Fruit fly (Drosophila melanogaster) whole organism, embryonic: ENCODE data around the gene CG10116.

ENCODE experiments used
- BtbVII ChIP-seq: fragments of 200-800 bp; sonication (Bioruptor generic); optimal IDR thresholded peaks from 3 replicates; lab custom pipeline; 2017; ENCODE audit warnings: missing biosample characterization, mild to moderate bottlenecking, missing genetic modification characterization
- CG10543 ChIP-seq: fragments of 200-800 bp; sonication (Bioruptor generic); optimal IDR thresholded peaks from 3 replicates; lab custom pipeline; 2017; ENCODE audit warnings: missing biosample characterization, mild to moderate bottlenecking, missing genetic modification characterization, moderate library complexity
- CG12769 ChIP-seq: fragments of 200-800 bp; sonication (Bioruptor generic); optimal IDR thresholded peaks from 2 replicates; lab custom pipeline; 2019; ENCODE audit warnings: missing biosample characterization, mild to moderate bottlenecking, missing genetic modification characterization, moderate library complexity
- CG13894 ChIP-seq: fragments of 200-800 bp; sonication (Bioruptor generic); optimal IDR thresholded peaks from 3 replicates; lab custom pipeline; 2018; ENCODE audit warnings: missing biosample characterization, mild to moderate bottlenecking, missing genetic modification characterization, moderate library complexity
- CG14860 ChIP-seq: fragments of 200-800 bp; sonication (Bioruptor generic); IDR thresholded peaks from 3 replicates; pipeline ENCODE4 v1.3.6; 2022; ENCODE audit warnings: missing biosample characterization, missing genetic modification characterization; ENCODE audit not compliant: partially characterized antibody
- CG15696 ChIP-seq: fragments of 200-800 bp; sonication (Bioruptor generic); optimal IDR thresholded peaks from 2 replicates; lab custom pipeline; 2019; ENCODE audit warnings: missing biosample characterization, mild to moderate bottlenecking, missing genetic modification characterization, moderate library complexity
- CG17612 ChIP-seq: fragments of 200-800 bp; sonication (Bioruptor generic); IDR thresholded peaks from 2 replicates; pipeline ENCODE4 v1.3.6; 2022; ENCODE audit warnings: missing biosample characterization, missing genetic modification characterization
- CG33213 ChIP-seq: fragments of 200-800 bp; sonication (Bioruptor generic); optimal IDR thresholded peaks from 3 replicates; lab custom pipeline; 2016; ENCODE audit warnings: missing biosample characterization, missing genetic modification characterization
- CG4360 ChIP-seq: fragments of 200-800 bp; sonication (Bioruptor generic); IDR thresholded peaks from 2 replicates; pipeline ENCODE4 v1.3.6; 2022; ENCODE audit warnings: missing biosample characterization, missing genetic modification characterization
- CG43689 ChIP-seq: fragments of 200-800 bp; sonication (Bioruptor generic); IDR thresholded peaks from 2 replicates; pipeline ENCODE4 v1.3.6; 2022; ENCODE audit warnings: missing biosample characterization, missing genetic modification characterization
- CG6813 ChIP-seq: fragments of 200-800 bp; sonication (Bioruptor generic); optimal IDR thresholded peaks from 2 replicates; lab custom pipeline; 2017; ENCODE audit warnings: missing biosample characterization, missing genetic modification characterization, mild to moderate bottlenecking, moderate library complexity, missing genetic modification reagents
- CG8359 ChIP-seq: fragments of 200-800 bp; sonication (Bioruptor generic); optimal IDR thresholded peaks from 2 replicates; lab custom pipeline; 2017; ENCODE audit warnings: missing biosample characterization, mild to moderate bottlenecking, missing genetic modification characterization, borderline replicate concordance
- CG9437 ChIP-seq: fragments of 200-800 bp; sonication (Bioruptor generic); optimal IDR thresholded peaks from 2 replicates; lab custom pipeline; 2018; ENCODE audit warnings: missing biosample characterization, mild to moderate bottlenecking, missing genetic modification characterization
- CTCF ChIP-seq: fragments of 200-800 bp; sonication (Bioruptor generic); optimal IDR thresholded peaks from 2 replicates; lab custom pipeline; 2017; ENCODE audit warnings: missing biosample characterization, mild to moderate bottlenecking, missing genetic modification characterization, moderate library complexity
- CoRest ChIP-seq: fragments of 200-800 bp; sonication (Bioruptor generic); optimal IDR thresholded peaks from 3 replicates; lab custom pipeline; 2018; ENCODE audit warnings: missing biosample characterization, mild to moderate bottlenecking, missing genetic modification characterization, moderate library complexity
- Dll ChIP-seq: fragments of 200-800 bp; sonication (Bioruptor generic); IDR thresholded peaks from 4 replicates; pipeline ENCODE4 v1.3.6; 2022; ENCODE audit warnings: missing biosample characterization, missing genetic modification characterization; ENCODE audit not compliant: partially characterized antibody
- Eip74EF ChIP-seq, 2 experiments: fragments of 200-800 bp in 1 of 2; fragments of >200 bp in 1 of 2; sonication (Bioruptor generic) in 1 of 2; optimal IDR thresholded peaks; 2 replicates each; lab custom pipeline; 2017 to 2019; ENCODE audit warnings: missing biosample characterization in 2 of 2, missing genetic modification characterization in 2 of 2, mild to moderate bottlenecking in 1 of 2, moderate library complexity in 1 of 2
- H2.0 ChIP-seq: fragments of 200-800 bp; sonication (Bioruptor generic); IDR thresholded peaks from 2 replicates; pipeline ENCODE4 v1.3.6; 2022; ENCODE audit warnings: missing biosample characterization, missing genetic modification characterization
- HLH4C ChIP-seq: fragments of 200-800 bp; sonication (Bioruptor generic); IDR thresholded peaks from 3 replicates; pipeline ENCODE4 v1.3.6; 2022; ENCODE audit warnings: missing biosample characterization, missing genetic modification characterization; ENCODE audit not compliant: partially characterized antibody
- Lpt ChIP-seq: fragments of >200 bp; optimal IDR thresholded peaks from 2 replicates; lab custom pipeline; 2018; ENCODE audit warnings: missing biosample characterization, missing genetic modification characterization
- Med ChIP-seq: fragments of 200-800 bp; sonication (Bioruptor generic); peaks from one replicate; lab custom pipeline; 2016; ENCODE audit warnings: missing biosample characterization, missing genetic modification characterization, mild to moderate bottlenecking, inconsistent platforms, moderate library complexity
- Ptx1 ChIP-seq: fragments of 200-800 bp; sonication (Bioruptor generic); IDR thresholded peaks from 2 replicates; pipeline ENCODE4 v1.3.6; 2022; ENCODE audit warnings: missing biosample characterization, missing genetic modification characterization
- abd-A ChIP-seq: fragments of 200-800 bp; sonication (Bioruptor generic); optimal IDR thresholded peaks from 3 replicates; lab custom pipeline; 2019; ENCODE audit warnings: missing biosample characterization, mild to moderate bottlenecking, missing genetic modification characterization, moderate library complexity
- ac ChIP-seq: fragments of 200-800 bp; sonication (Bioruptor generic); optimal IDR thresholded peaks from 3 replicates; lab custom pipeline; 2017; ENCODE audit warnings: missing biosample characterization, mild to moderate bottlenecking, missing genetic modification characterization
- ato ChIP-seq: fragments of 200-800 bp; sonication (Bioruptor generic); IDR thresholded peaks from 2 replicates; pipeline ENCODE4 v1.3.6; 2022; ENCODE audit warnings: missing biosample characterization, missing genetic modification characterization; ENCODE audit not compliant: partially characterized antibody
- chinmo ChIP-seq: fragments of 200-800 bp; sonication (Bioruptor generic); IDR thresholded peaks from 4 replicates; pipeline ENCODE4 v1.3.6; 2022; ENCODE audit warnings: missing biosample characterization, missing genetic modification characterization; ENCODE audit not compliant: partially characterized antibody
- danr ChIP-seq: fragments of 200-800 bp; sonication (Bioruptor generic); IDR thresholded peaks from 2 replicates; pipeline ENCODE4 v1.3.6; 2022; ENCODE audit warnings: missing biosample characterization, missing genetic modification characterization
- exex ChIP-seq: fragments of 200-800 bp; sonication (Bioruptor generic); optimal IDR thresholded peaks from 4 replicates; lab custom pipeline; 2018; ENCODE audit warnings: missing biosample characterization, mild to moderate bottlenecking, missing genetic modification characterization, moderate library complexity
- gem ChIP-seq: fragments of 200-800 bp; sonication (Bioruptor generic); optimal IDR thresholded peaks from 2 replicates; lab custom pipeline; 2019; ENCODE audit warnings: missing biosample characterization, mild to moderate bottlenecking, missing genetic modification characterization, moderate library complexity
- gfzf ChIP-seq: fragments of 200-800 bp; sonication (Bioruptor generic); optimal IDR thresholded peaks from 2 replicates; lab custom pipeline; 2016; ENCODE audit warnings: missing biosample characterization, mild to moderate bottlenecking, missing genetic modification characterization, moderate library complexity
- grn ChIP-seq: fragments of 200-800 bp; sonication (Bioruptor generic); optimal IDR thresholded peaks from 3 replicates; lab custom pipeline; 2017; ENCODE audit warnings: missing biosample characterization, missing genetic modification characterization
- lab ChIP-seq: fragments of 200-800 bp; sonication (Bioruptor generic); optimal IDR thresholded peaks from 3 replicates; lab custom pipeline; 2017; ENCODE audit warnings: missing biosample characterization, missing genetic modification characterization, mild to moderate bottlenecking, moderate library complexity, missing genetic modification reagents
- lola ChIP-seq, 3 experiments: fragments of >200 bp in 2 of 3; fragments of 200-800 bp in 1 of 3; sonication (Bioruptor generic) in 1 of 3; optimal IDR thresholded peaks; 2 replicates each; lab custom pipeline; 2017 to 2019; ENCODE audit warnings: missing biosample characterization in 3 of 3, missing genetic modification characterization in 3 of 3, mild to moderate bottlenecking in 1 of 3, moderate library complexity in 1 of 3
- mirr ChIP-seq: fragments of 200-800 bp; sonication (Bioruptor generic); optimal IDR thresholded peaks from 3 replicates; lab custom pipeline; 2018; ENCODE audit warnings: missing biosample characterization, mild to moderate bottlenecking, missing genetic modification characterization
- nau ChIP-seq: fragments of 200-800 bp; sonication (Bioruptor generic); optimal IDR thresholded peaks from 3 replicates; lab custom pipeline; 2017; ENCODE audit warnings: missing biosample characterization, mild to moderate bottlenecking, missing genetic modification characterization, missing genetic modification reagents
- sd ChIP-seq: fragments of 200-800 bp; sonication (Bioruptor generic); optimal IDR thresholded peaks from 3 replicates; lab custom pipeline; 2018; ENCODE audit warnings: missing biosample characterization, mild to moderate bottlenecking, missing genetic modification characterization, moderate library complexity
- sens ChIP-seq: fragments of 200-800 bp; sonication (Bioruptor generic); peaks from one replicate; lab custom pipeline; 2016; ENCODE audit warnings: missing biosample characterization, missing genetic modification characterization
- sens-2 ChIP-seq: fragments of 200-800 bp; sonication (Bioruptor generic); IDR thresholded peaks from 2 replicates; pipeline ENCODE4 v1.3.6; 2022; ENCODE audit warnings: missing biosample characterization, missing genetic modification characterization
- sim ChIP-seq: fragments of 200-800 bp; sonication (Bioruptor generic); IDR thresholded peaks from 2 replicates; pipeline ENCODE4 v1.3.6; 2022; ENCODE audit warnings: missing biosample characterization, missing genetic modification characterization
- so ChIP-seq: fragments of 200-800 bp; sonication (Bioruptor generic); IDR thresholded peaks from 3 replicates; pipeline ENCODE4 v1.3.6; 2022; ENCODE audit warnings: missing biosample characterization, missing genetic modification characterization
- sob ChIP-seq: fragments of 200-800 bp; sonication (Bioruptor generic); IDR thresholded peaks from 2 replicates; pipeline ENCODE4 v1.3.6; 2022; ENCODE audit warnings: missing biosample characterization, missing genetic modification characterization
- sr ChIP-seq: fragments of 200-800 bp; sonication (Bioruptor generic); IDR thresholded peaks from 3 replicates; pipeline ENCODE4 v1.3.6; 2022; ENCODE audit warnings: missing biosample characterization, missing genetic modification characterization
- sug ChIP-seq: fragments of 200-800 bp; optimal IDR thresholded peaks from 2 replicates; lab custom pipeline; 2019; ENCODE audit warnings: missing biosample characterization, mild to moderate bottlenecking, missing genetic modification characterization, moderate library complexity
- vvl ChIP-seq: fragments of 200-800 bp; sonication (Bioruptor generic); IDR thresholded peaks from 2 replicates; pipeline ENCODE4 v1.3.6; 2022; ENCODE audit warnings: missing biosample characterization, missing genetic modification characterization

The CG10116 gene

DNA sequence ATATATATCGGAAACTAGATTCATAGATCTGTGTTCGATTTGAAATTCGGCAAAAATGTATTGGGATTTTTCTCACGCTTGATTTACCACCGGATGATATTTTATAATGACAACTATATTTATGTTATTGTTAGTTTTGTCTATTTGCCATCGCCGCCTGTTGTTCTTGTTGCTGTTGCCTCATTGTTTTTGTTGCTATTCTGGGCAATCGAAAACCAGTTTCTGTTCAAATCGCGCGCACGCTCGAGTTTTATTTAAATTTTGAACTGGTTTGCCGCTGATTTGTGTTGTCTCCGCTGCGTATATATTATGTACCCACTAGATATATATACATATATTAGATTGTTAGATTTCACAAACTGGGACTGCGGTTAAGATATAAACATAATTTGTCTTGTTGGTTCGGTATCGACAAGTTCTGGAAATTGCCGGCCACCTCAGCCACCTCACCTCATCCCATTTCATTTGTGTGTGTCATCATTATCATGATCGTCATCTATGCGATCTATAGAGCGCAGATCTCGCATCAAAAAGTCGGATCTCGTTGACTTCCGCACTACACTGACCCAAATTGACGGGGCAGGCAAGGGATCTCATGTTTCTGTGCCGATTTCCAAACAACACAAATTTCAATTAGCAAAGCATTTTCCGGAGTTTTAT lies 33.8 kb upstream of the CG10116 start:
- TF ChIP-seq sob (no peak), HLH4C (GFP tag; lab: Robert Waterston, UW) (no peak), lola (GFP tag; optimal IDR thresholded peaks at IDR 0.05; lab: Kevin White, UChicago) (no peak), gfzf (GFP tag; lab: Kevin White, UChicago) (no peak), CG17612 (GFP tag; lab: Robert Waterston, UW) (no peak), sd (peak; percentile 46), sens (peak; percentile 0), vvl (GFP tag; lab: Robert Waterston, UW) (0 out of 2 replicates have a peak, but pooled peaks have one; percentile 60), Eip74EF (GFP tag; optimal IDR thresholded peaks at IDR 0.05; lab: Kevin White, UChicago) (peak in 1 of 2 experiments; percentile 25), CG10543 (peak; percentile 3), CG43689 (GFP tag; lab: Robert Waterston, UW) (no peak), CG12769 (tag; lab: Kevin White, UChicago) (peak; percentile 73), abd-A (tag; lab: Kevin White, UChicago) (peak; percentile 93), grn (GFP tag; lab: Kevin White, UChicago) (peak; percentile 76), chinmo (GFP tag; lab: Robert Waterston, UW) (peak; percentile 73; the same call in 1 of the 4 replicates), ato (GFP tag; lab: Robert Waterston, UW) (no peak), sr (GFP tag; lab: Robert Waterston, UW) (no peak), CG13894 (peak; percentile 82), CG4360 (GFP tag; lab: Robert Waterston, UW) (peak; percentile 61)

DNA sequence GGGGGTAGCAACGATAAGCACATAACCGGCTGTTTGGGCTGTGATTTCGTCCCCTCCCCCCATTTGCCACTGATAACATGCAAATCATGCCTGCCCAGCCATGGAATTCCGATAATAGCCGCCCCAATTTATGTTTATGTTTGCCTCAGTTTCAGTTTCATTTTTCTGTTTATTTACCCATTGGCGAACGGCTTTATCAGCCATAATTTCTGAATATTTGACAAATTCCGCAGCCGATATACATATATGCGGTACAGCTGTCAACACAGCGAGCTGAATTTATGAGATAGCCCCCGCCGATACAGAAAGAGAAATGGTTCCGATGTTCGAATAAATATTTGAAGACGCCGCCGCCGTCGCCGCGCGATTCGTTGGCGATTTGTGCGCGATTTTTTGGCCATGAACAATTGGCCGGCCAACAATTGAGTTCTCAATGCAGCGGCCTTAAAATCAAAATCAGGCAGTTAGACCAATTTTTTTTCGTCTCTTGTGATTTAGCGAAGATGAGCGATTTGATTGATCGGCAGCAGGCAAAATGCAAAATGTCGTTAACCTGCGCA lies 32.2 kb upstream of the CG10116 start:
- peak; percentile 45 for TF ChIP-seq CG6813 (GFP tag; lab: Kevin White, UChicago)
- peak; percentile 12 for TF ChIP-seq lab (GFP tag; lab: Kevin White, UChicago)
- peak; percentile 83 for TF ChIP-seq mirr (GFP tag; lab: Kevin White, UChicago)
- peak; percentile 22 for TF ChIP-seq abd-A (tag; lab: Kevin White, UChicago)
- peak; percentile 96 for TF ChIP-seq sd
- TF ChIP-seq gem (tag; lab: Kevin White, UChicago): peak; percentile 2
- TF ChIP-seq CoRest (tag; lab: Kevin White, UChicago): no peak
- TF ChIP-seq exex (tag; lab: Kevin White, UChicago): peak; percentile 77
- peak; percentile 12 for TF ChIP-seq BtbVII
- 0 out of 2 replicates have a peak, but pooled peaks have one; percentile 3 for TF ChIP-seq H2.0 (GFP tag; lab: Robert Waterston, UW)
- TF ChIP-seq Lpt (GFP tag; lab: Kevin White, UChicago): no peak
- TF ChIP-seq Dll (GFP tag; lab: Robert Waterston, UW): no peak
- TF ChIP-seq CG9437 (GFP tag; lab: Kevin White, UChicago): no peak
- TF ChIP-seq sens: peak; percentile 68
- TF ChIP-seq sens-2 (GFP tag; lab: Robert Waterston, UW): 0 out of 2 replicates have a peak, but pooled peaks have one; percentile 23
- peak; percentile 8 for TF ChIP-seq CG15696 (tag; lab: Kevin White, UChicago)
- TF ChIP-seq CG8359 (GFP tag; lab: Kevin White, UChicago): peak; percentile 97
- TF ChIP-seq so (GFP tag; lab: Robert Waterston, UW): peak; percentile 14; the same call in 1 of the 3 replicates
- TF ChIP-seq CTCF (GFP tag; lab: Kevin White, UChicago): no peak
- peak; percentile 61 for TF ChIP-seq Med (GFP tag; lab: Kevin White, UChicago)
- TF ChIP-seq CG33213 (GFP tag; lab: Kevin White, UChicago): no peak
- TF ChIP-seq Ptx1: no peak
- TF ChIP-seq ac: no peak
- no peak for TF ChIP-seq danr
- no peak for TF ChIP-seq sim (GFP tag; lab: Robert Waterston, UW)
- peak; percentile 52 for TF ChIP-seq nau (GFP tag; lab: Kevin White, UChicago)
- 0 out of 3 replicates have a peak, but pooled peaks have one; percentile 30 for TF ChIP-seq CG14860
- peak; percentile 1 for TF ChIP-seq sug (tag; lab: Kevin White, UChicago)
